Fruit fly (Drosophila melanogaster) Kc167 (cell line): ENCODE data around the gene CG12310.

Source experiments
- Sin3A ChIP-seq: fragments of >200 bp; optimal IDR thresholded peaks from 2 replicates; lab custom pipeline; 2018; ENCODE audit warnings: missing external identifiers
- h ChIP-seq: fragments of >200 bp; optimal IDR thresholded peaks from 3 replicates; lab custom pipeline; 2018; ENCODE audit warnings: missing external identifiers
- insv ChIP-seq: fragments of >200 bp; optimal IDR thresholded peaks from 3 replicates; lab custom pipeline; 2018; ENCODE audit warnings: missing external identifiers
- psq ChIP-seq: fragments of >200 bp; optimal IDR thresholded peaks from 2 replicates; lab custom pipeline; 2017; ENCODE audit warnings: missing external identifiers
- ttk ChIP-seq: sonication (Bioruptor generic); optimal IDR thresholded peaks from 2 replicates; lab custom pipeline; 2017; ENCODE audit warnings: missing external identifiers

DNA sequence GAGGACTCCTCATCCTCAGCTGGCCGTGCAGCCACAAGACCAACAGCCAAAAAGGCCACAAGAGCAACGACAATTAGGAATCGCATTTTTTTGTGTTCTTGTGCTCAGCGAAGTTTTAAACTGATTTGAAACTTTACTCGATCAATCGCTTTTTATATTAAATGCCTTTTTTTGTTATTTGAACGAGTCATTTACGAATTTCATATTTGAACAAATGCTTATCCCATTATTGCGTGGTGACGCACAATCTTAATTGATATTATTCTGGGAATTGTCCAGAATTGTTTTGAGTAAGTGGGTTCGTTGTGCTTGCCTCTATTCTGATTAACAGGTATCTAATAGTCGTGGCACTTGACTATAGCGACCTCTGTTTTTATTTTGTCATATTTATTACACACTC, 1.8 kb upstream of the CG12310 start, which contains the start of gene CG13461:
- TF ChIP-seq insv (lab: Kevin White, UChicago) (no peak), h (no peak), Sin3A (lab: Kevin White, UChicago) (no peak), psq (lab: Kevin White, UChicago) (no peak), ttk (lab: Kevin White, UChicago) (no peak)
